Fruit fly (Drosophila melanogaster) whole organism, pupa: ENCODE results near the gene CG13373.

ENCODE experiments used
- CG10348 ChIP-seq: fragments of 200-800 bp; sonication (Bioruptor generic); IDR thresholded peaks from 2 replicates; pipeline ENCODE4 v1.3.6; 2022; ENCODE audit warnings: missing biosample characterization, missing genetic modification characterization
- CG12605 ChIP-seq: fragments of 200-800 bp; sonication (Bioruptor generic); IDR thresholded peaks from 2 replicates; pipeline ENCODE4 v1.3.6; 2022; ENCODE audit warnings: missing biosample characterization, missing genetic modification characterization
- CG13204 ChIP-seq: fragments of 200-800 bp; sonication (Bioruptor generic); optimal IDR thresholded peaks from 2 replicates; lab custom pipeline; 2018; ENCODE audit warnings: missing biosample characterization, mild to moderate bottlenecking, missing genetic modification characterization, moderate library complexity
- CG14655 ChIP-seq: fragments of 200-800 bp; sonication (Bioruptor generic); optimal IDR thresholded peaks from 3 replicates; lab custom pipeline; 2017; ENCODE audit warnings: mild to moderate bottlenecking, missing biosample characterization, missing genetic modification reagents, missing genetic modification characterization
- CG15710 ChIP-seq: fragments of 200-800 bp; sonication (Bioruptor generic); optimal IDR thresholded peaks from 2 replicates; lab custom pipeline; 2018; ENCODE audit warnings: missing biosample characterization, mild to moderate bottlenecking, missing genetic modification characterization, moderate library complexity
- CG17806 ChIP-seq: fragments of 200-800 bp; sonication (Bioruptor generic); optimal IDR thresholded peaks from 2 replicates; lab custom pipeline; 2018; ENCODE audit warnings: missing biosample characterization, mild to moderate bottlenecking, missing genetic modification characterization, moderate library complexity
- CG32121 ChIP-seq: fragments of 200-800 bp; sonication (Bioruptor generic); IDR thresholded peaks from 2 replicates; pipeline ENCODE4 v1.3.6; 2022; ENCODE audit warnings: missing biosample characterization, missing genetic modification characterization
- CG34367 ChIP-seq: fragments of 200-800 bp; sonication (Bioruptor generic); optimal IDR thresholded peaks from 2 replicates; lab custom pipeline; 2018; ENCODE audit warnings: missing biosample characterization, mild to moderate bottlenecking, missing genetic modification characterization
- CG4496 ChIP-seq: fragments of 200-800 bp; sonication (Bioruptor generic); IDR thresholded peaks from 3 replicates; pipeline ENCODE4 v1.3.6; 2022; ENCODE audit warnings: missing biosample characterization, missing genetic modification characterization
- CG8159 ChIP-seq: fragments of 200-800 bp; sonication (Bioruptor generic); optimal IDR thresholded peaks from 3 replicates; lab custom pipeline; 2018; ENCODE audit warnings: missing biosample characterization, mild to moderate bottlenecking, missing genetic modification characterization, moderate library complexity
- CG8301 ChIP-seq: fragments of 200-800 bp; sonication (Bioruptor generic); optimal IDR thresholded peaks from 2 replicates; lab custom pipeline; 2018; ENCODE audit warnings: missing biosample characterization, mild to moderate bottlenecking, missing genetic modification characterization
- CG9948 ChIP-seq: fragments of 200-800 bp; sonication (Bioruptor generic); optimal IDR thresholded peaks from 2 replicates; lab custom pipeline; 2018; ENCODE audit warnings: missing biosample characterization, mild to moderate bottlenecking, missing genetic modification characterization, moderate library complexity
- D1 ChIP-seq: fragments of 200-800 bp; sonication (Bioruptor generic); optimal IDR thresholded peaks from 2 replicates; lab custom pipeline; 2018; ENCODE audit warnings: missing biosample characterization, mild to moderate bottlenecking, missing genetic modification characterization, moderate library complexity
- EcR ChIP-seq: fragments of 200-800 bp; sonication (Bioruptor generic); optimal IDR thresholded peaks from 3 replicates; lab custom pipeline; 2019; ENCODE audit warnings: missing biosample characterization, missing genetic modification characterization, mild to moderate bottlenecking, moderate library complexity, missing genetic modification reagents
- Ets98B ChIP-seq: fragments of 200-800 bp; sonication (Bioruptor generic); IDR thresholded peaks from 2 replicates; pipeline ENCODE4 v1.3.6; 2022; ENCODE audit warnings: missing biosample characterization, missing genetic modification characterization
- Pif1A ChIP-seq: fragments of 200-800 bp; sonication (Bioruptor generic); optimal IDR thresholded peaks from 3 replicates; lab custom pipeline; 2016; ENCODE audit warnings: missing biosample characterization, missing genetic modification characterization
- Pif1B ChIP-seq: fragments of 200-800 bp; sonication (Bioruptor generic); optimal IDR thresholded peaks from 3 replicates; lab custom pipeline; 2016; ENCODE audit warnings: missing biosample characterization, missing genetic modification characterization
- Snoo ChIP-seq: fragments of 200-800 bp; sonication (Bioruptor generic); optimal IDR thresholded peaks from 3 replicates; lab custom pipeline; 2017; ENCODE audit warnings: missing biosample characterization, mild to moderate bottlenecking, missing genetic modification characterization, inconsistent platforms
- fd96Ca ChIP-seq: fragments of 200-800 bp; sonication (Bioruptor generic); IDR thresholded peaks from 3 replicates; pipeline ENCODE4 v1.3.6; 2022; ENCODE audit warnings: missing biosample characterization, missing genetic modification characterization
- gl ChIP-seq: fragments of 200-800 bp; sonication (Bioruptor generic); optimal IDR thresholded peaks from 2 replicates; lab custom pipeline; 2018; ENCODE audit warnings: missing biosample characterization, mild to moderate bottlenecking, missing genetic modification characterization
- rn ChIP-seq: fragments of 200-800 bp; sonication (Bioruptor generic); IDR thresholded peaks from 2 replicates; pipeline ENCODE4 v1.3.6; 2022; ENCODE audit warnings: missing biosample characterization, missing genetic modification characterization

Gene CG13373

dm6 chrX:523179-523851 lies 46.5 kb downstream of the CG13373 start, which contains the start of gene elav:
TSS of gene elav (minus strand) at chrX:523226.
- TF ChIP-seq CG15710 (peak; percentile 98), EcR (GFP tag; lab: Kevin White, UChicago) (peak; percentile 47), CG8301 (tag; lab: Kevin White, UChicago) (peak; percentile 98), CG8159 (tag; lab: Kevin White, UChicago) (peak; percentile 98), gl (tag; lab: Kevin White, UChicago) (peak; percentile 93), CG34367 (tag; lab: Kevin White, UChicago) (peak; percentile 95), CG14655 (GFP tag; lab: Kevin White, UChicago) (peak; percentile 98), Ets98B (GFP tag; lab: Robert Waterston, UW) (peak; percentile 98), CG12605 (GFP tag; lab: Robert Waterston, UW) (peak; percentile 98), Pif1B (GFP tag; lab: Kevin White, UChicago) (peak; percentile 97), fd96Ca (peak; percentile 98), CG9948 (tag; lab: Kevin White, UChicago) (peak; percentile 97), CG10348 (peak; percentile 90), rn (GFP tag; lab: Robert Waterston, UW) (peak; percentile 85), CG32121 (GFP tag; lab: Robert Waterston, UW) (peak; percentile 98), CG13204 (peak; percentile 94), CG17806 (peak; percentile 96), Snoo (tag; lab: Kevin White, UChicago) (peak; percentile 98), Pif1A (GFP tag; lab: Kevin White, UChicago) (peak; percentile 98), D1 (tag; lab: Kevin White, UChicago) (peak; percentile 92), CG4496 (GFP tag; lab: Robert Waterston, UW) (peak; percentile 98)

dm6 chrX:524331-524730 lies 47.5 kb downstream of the CG13373 start:
- TF ChIP-seq CG9948 (tag; lab: Kevin White, UChicago) = no peak
- TF ChIP-seq CG34367 (tag; lab: Kevin White, UChicago) = no peak
- no peak for TF ChIP-seq fd96Ca
- TF ChIP-seq CG8159 (tag; lab: Kevin White, UChicago) = peak; percentile 1
- TF ChIP-seq CG13204 = no peak
- TF ChIP-seq CG4496 (GFP tag; lab: Robert Waterston, UW) = 0 out of 3 replicates have a peak, but pooled peaks have one; percentile 33
- TF ChIP-seq CG15710 = peak; percentile 4
- TF ChIP-seq Ets98B (GFP tag; lab: Robert Waterston, UW) = no peak
- no peak for TF ChIP-seq gl (tag; lab: Kevin White, UChicago)

- TF ChIP-seq Snoo (tag; lab: Kevin White, UChicago) (no peak), CG10348 (no peak), CG9948 (tag; lab: Kevin White, UChicago) (no peak), CG17806 (no peak), D1 (tag; lab: Kevin White, UChicago) (no peak), CG4496 (GFP tag; lab: Robert Waterston, UW) (no peak), CG32121 (GFP tag; lab: Robert Waterston, UW) (no peak), CG8301 (tag; lab: Kevin White, UChicago) (no peak), CG15710 (no peak), Pif1A (GFP tag; lab: Kevin White, UChicago) (no peak), rn (GFP tag; lab: Robert Waterston, UW) (no peak), gl (tag; lab: Kevin White, UChicago) (no peak), EcR (GFP tag; lab: Kevin White, UChicago) (no peak), CG13204 (no peak), Pif1B (GFP tag; lab: Kevin White, UChicago) (no peak)
Observed at dm6 chrX:525610-526009, 48.8 kb downstream of the CG13373 start.

- TF ChIP-seq CG17806 (no peak), CG34367 (tag; lab: Kevin White, UChicago) (no peak), CG14655 (GFP tag; lab: Kevin White, UChicago) (no peak), Pif1B (GFP tag; lab: Kevin White, UChicago) (no peak), Ets98B (GFP tag; lab: Robert Waterston, UW) (no peak), Snoo (tag; lab: Kevin White, UChicago) (no peak), fd96Ca (no peak), gl (tag; lab: Kevin White, UChicago) (no peak), Pif1A (GFP tag; lab: Kevin White, UChicago) (no peak), CG12605 (GFP tag; lab: Robert Waterston, UW) (no peak), CG10348 (no peak), D1 (tag; lab: Kevin White, UChicago) (no peak), CG9948 (tag; lab: Kevin White, UChicago) (no peak), CG8159 (tag; lab: Kevin White, UChicago) (no peak), EcR (GFP tag; lab: Kevin White, UChicago) (no peak), CG15710 (no peak), rn (GFP tag; lab: Robert Waterston, UW) (no peak)
Observed at dm6 chrX:526479-527071, 49.8 kb downstream of the CG13373 start.
